Worm (Caenorhabditis elegans): ENCODE results near the gene dbl-1.

The dbl-1 gene

DNA sequence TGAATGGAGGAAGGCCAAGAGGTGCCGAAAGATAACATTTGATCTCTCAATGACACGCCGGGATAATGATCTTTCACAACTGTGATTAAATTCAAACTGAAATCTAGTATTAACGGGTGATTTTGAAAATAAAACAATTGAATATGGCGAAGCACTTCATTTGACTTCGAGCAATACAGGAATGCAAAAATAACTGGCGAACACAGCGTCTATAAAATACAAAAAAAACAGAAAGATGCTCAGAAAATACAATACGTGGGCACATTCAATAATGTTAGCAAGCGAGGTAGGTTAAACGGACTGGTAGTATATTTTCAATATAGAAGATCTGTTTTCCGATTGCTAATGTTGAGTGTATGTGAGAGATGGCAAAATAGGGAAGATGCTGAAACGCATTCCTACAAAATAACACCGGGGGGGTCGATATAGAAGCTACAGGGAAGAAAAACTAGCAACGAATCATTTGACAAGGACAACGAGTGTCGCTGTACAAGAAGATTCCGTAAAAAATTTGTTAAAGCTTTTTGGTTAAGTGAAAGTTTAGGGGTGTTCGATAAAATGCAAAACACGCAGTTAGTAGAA is 25.2 kb downstream of the dbl-1 start:
- TF ChIP-seq mep-1 (tag; optimal IDR thresholded peaks at IDR 0.05): no peak
- TF ChIP-seq pha-4 (GFP tag; IDR thresholded peaks at IDR 0.05): 0 out of 2 replicates have a peak, but pooled peaks have one; percentile 16
- no peak for TF ChIP-seq pha-4 (tag; optimal IDR thresholded peaks at IDR 0.05)
- TF ChIP-seq arid-1 (GFP tag; conservative IDR thresholded peaks at IDR 0.05): no peak
- no peak for TF ChIP-seq duxl-1 (tag; optimal IDR thresholded peaks at IDR 0.05; ENCODE audit: poor library complexity)
- 0 out of 2 replicates have a peak, but pooled peaks have one; percentile 40 for TF ChIP-seq dmd-8 (GFP tag; IDR thresholded peaks at IDR 0.05)
- no peak for TF ChIP-seq snpc-4 (tag; optimal IDR thresholded peaks at IDR 0.05)
- TF ChIP-seq hlh-11 (tag; optimal IDR thresholded peaks at IDR 0.05): no peak
- TF ChIP-seq ceh-82 (tag; optimal IDR thresholded peaks at IDR 0.05): no peak
- TF ChIP-seq spr-3 (GFP tag; optimal IDR thresholded peaks at IDR 0.05): no peak
- TF ChIP-seq nhr-6 (tag; optimal IDR thresholded peaks at IDR 0.05): no peak
- no peak for TF ChIP-seq gei-8 (GFP tag; optimal IDR thresholded peaks at IDR 0.05)
- TF ChIP-seq ama-1 (optimal IDR thresholded peaks at IDR 0.05): no peak
- no peak for TF ChIP-seq lin-39 (tag; optimal IDR thresholded peaks at IDR 0.05)
- no peak for TF ChIP-seq set-16 (GFP tag; IDR thresholded peaks at IDR 0.05)
- peak; percentile 61 for TF ChIP-seq unc-130 (GFP tag; optimal IDR thresholded peaks at IDR 0.05)
- TF ChIP-seq mdl-1 (tag; optimal IDR thresholded peaks at IDR 0.05): no peak
- no peak for TF ChIP-seq nhr-102 (tag; optimal IDR thresholded peaks at IDR 0.05)
- no peak for TF ChIP-seq ceh-44 (GFP tag; IDR thresholded peaks at IDR 0.05)
- no peak for TF ChIP-seq daf-16 (GFP tag; optimal IDR thresholded peaks at IDR 0.05)
- TF ChIP-seq daf-16 (tag; optimal IDR thresholded peaks at IDR 0.05): no peak
- no peak for TF ChIP-seq cey-2 (tag; optimal IDR thresholded peaks at IDR 0.05; ENCODE audit: borderline replicate concordance, insufficient read depth)
- TF ChIP-seq ceh-62 (tag; optimal IDR thresholded peaks at IDR 0.05): no peak
- no peak for TF ChIP-seq zfp-2 (tag; optimal IDR thresholded peaks at IDR 0.05)
- TF ChIP-seq nhr-76 (tag; optimal IDR thresholded peaks at IDR 0.05): no peak
- TF ChIP-seq T26A8.4 (GFP tag; IDR thresholded peaks at IDR 0.05): no peak
- 0 out of 2 replicates have a peak, but pooled peaks have one; percentile 19 for TF ChIP-seq lin-38 (GFP tag; IDR thresholded peaks at IDR 0.05)
- peak in 1 of 2 experiments; percentile 35; a peak in 1 of 4 replicates for TF ChIP-seq madf-5 (GFP tag; IDR thresholded peaks at IDR 0.05)
- TF ChIP-seq F49E8.2 (tag; optimal IDR thresholded peaks at IDR 0.05; ENCODE audit: borderline replicate concordance): peak; percentile 21
- no peak for TF ChIP-seq D1046.2 (GFP tag; IDR thresholded peaks at IDR 0.05)
- TF ChIP-seq daf-19 (GFP tag; conservative IDR thresholded peaks at IDR 0.05): no peak
- peak in 1 of 2 experiments; percentile 63 for TF ChIP-seq unc-62 (GFP tag; optimal IDR thresholded peaks at IDR 0.05 in 1 of 2)
- TF ChIP-seq unc-62 (tag; optimal IDR thresholded peaks at IDR 0.05): no peak
- no peak for TF ChIP-seq ceh-28 (tag; optimal IDR thresholded peaks at IDR 0.05)

DNA sequence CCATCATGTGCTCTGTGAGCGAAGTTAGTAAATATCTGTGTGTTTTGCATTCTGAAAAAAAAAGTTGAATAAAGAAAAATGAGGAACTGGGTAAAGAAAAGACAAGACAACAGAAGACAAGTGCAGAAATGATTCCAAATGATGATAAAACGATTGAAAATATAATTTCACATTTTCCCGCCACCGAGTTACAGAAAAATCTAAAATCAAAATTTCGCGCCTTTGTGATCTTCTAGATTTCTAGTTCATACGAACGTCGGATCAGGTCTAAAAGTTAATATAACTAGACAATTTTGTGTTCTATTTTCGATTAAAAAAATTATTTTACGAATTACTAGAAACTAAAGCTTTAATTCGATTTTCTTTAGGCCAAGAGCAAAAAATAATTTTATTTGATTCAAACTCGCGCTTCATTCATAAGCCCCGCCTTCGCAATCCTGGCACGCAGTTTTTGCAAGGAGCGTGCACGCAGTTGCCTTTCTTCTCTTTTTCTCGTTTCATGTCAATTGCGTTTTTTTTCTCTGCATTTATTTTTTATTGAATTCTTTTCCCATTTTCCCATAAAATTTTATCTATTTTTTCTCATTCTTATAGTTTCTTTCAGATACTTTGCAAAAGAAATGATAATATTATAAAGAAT is 27.0 kb downstream of the dbl-1 start, which contains the start of the genes spn-4 and spe-39:
Gene spn-4, minus strand, starts transcription at position 51 of the 640 bp plus-strand sequence.
Gene spe-39, plus strand, starts transcription at position 599 of the 640 bp plus-strand sequence.
- peak; percentile 57 for TF ChIP-seq T26A8.4 (GFP tag; IDR thresholded peaks at IDR 0.05)
- peak; percentile 53; the same call in 1 of the 2 replicates for TF ChIP-seq dmd-6 (GFP tag; IDR thresholded peaks at IDR 0.05)
- TF ChIP-seq ceh-44 (GFP tag; IDR thresholded peaks at IDR 0.05): no peak
- peak; percentile 2 for TF ChIP-seq F37D6.2 (tag; optimal IDR thresholded peaks at IDR 0.05)
- no peak for TF ChIP-seq lim-7 (GFP tag; IDR thresholded peaks at IDR 0.05)
- TF ChIP-seq madf-5 (GFP tag; IDR thresholded peaks at IDR 0.05): no peak
- TF ChIP-seq nhr-237 (tag; optimal IDR thresholded peaks at IDR 0.05): no peak
- no peak for TF ChIP-seq ces-1 (GFP tag; optimal IDR thresholded peaks at IDR 0.05)
- no peak for TF ChIP-seq arid-1 (GFP tag; conservative IDR thresholded peaks at IDR 0.05)
- no peak for TF ChIP-seq tag-97 (GFP tag; IDR thresholded peaks at IDR 0.05)
- TF ChIP-seq spr-3 (GFP tag; optimal IDR thresholded peaks at IDR 0.05): no peak
- TF ChIP-seq hif-1 (tag; optimal IDR thresholded peaks at IDR 0.05): peak in 1 of 2 experiments; percentile 32
- TF ChIP-seq rbr-2 (tag; optimal IDR thresholded peaks at IDR 0.05): peak; percentile 40
- TF ChIP-seq saeg-2 (GFP tag; IDR thresholded peaks at IDR 0.05): no peak
- TF ChIP-seq snpc-4 (tag; optimal IDR thresholded peaks at IDR 0.05): no peak
- no peak for TF ChIP-seq nhr-41 (GFP tag; IDR thresholded peaks at IDR 0.05)
- TF ChIP-seq jun-1 (tag; optimal IDR thresholded peaks at IDR 0.05): no peak
- TF ChIP-seq ctbp-1 (GFP tag; IDR thresholded peaks at IDR 0.05): no peak
- no peak for TF ChIP-seq attf-4 (tag; optimal IDR thresholded peaks at IDR 0.05)
- no peak for TF ChIP-seq F44E2.7 (GFP tag; IDR thresholded peaks at IDR 0.05)
- 0 out of 2 replicates have a peak, but pooled peaks have one; percentile 21 for TF ChIP-seq madf-9 (GFP tag; conservative IDR thresholded peaks at IDR 0.05)
- no peak for TF ChIP-seq Y105C5A.15 (GFP tag; IDR thresholded peaks at IDR 0.05)
- TF ChIP-seq lin-38 (GFP tag; IDR thresholded peaks at IDR 0.05): peak; percentile 73
